Fruit fly (Drosophila melanogaster) whole organism, embryonic: ENCODE measurements around the gene CG34135.

Source experiments
- Aef1 ChIP-seq: fragments of 200-800 bp; sonication (Bioruptor generic); IDR thresholded peaks from 3 replicates; pipeline ENCODE4 v1.3.6; 2022; ENCODE audit warnings: missing biosample characterization, missing genetic modification characterization
- Bgb ChIP-seq: fragments of 200-800 bp; sonication (Bioruptor generic); IDR thresholded peaks from 2 replicates; pipeline ENCODE4 v1.3.6; 2022; ENCODE audit warnings: missing biosample characterization, missing genetic modification characterization; ENCODE audit not compliant: partially characterized antibody
- CG11247 ChIP-seq: fragments of 200-800 bp; sonication (Bioruptor generic); IDR thresholded peaks from 2 replicates; pipeline ENCODE4 v1.3.6; 2022; ENCODE audit warnings: missing biosample characterization, missing genetic modification characterization
- CG15011 ChIP-seq: fragments of 200-800 bp; sonication (Bioruptor generic); optimal IDR thresholded peaks from 3 replicates; lab custom pipeline; 2018; ENCODE audit warnings: missing biosample characterization, mild to moderate bottlenecking, missing genetic modification characterization
- CG16815 ChIP-seq: fragments of 200-800 bp; sonication (Bioruptor generic); optimal IDR thresholded peaks from 3 replicates; lab custom pipeline; 2017; ENCODE audit warnings: missing biosample characterization, mild to moderate bottlenecking, missing genetic modification characterization
- CG17361 ChIP-seq: fragments of 200-800 bp; sonication (Bioruptor generic); IDR thresholded peaks from 3 replicates; pipeline ENCODE4 v1.3.6; 2022; ENCODE audit warnings: missing biosample characterization, missing genetic modification characterization
- CG17568 ChIP-seq: fragments of 200-800 bp; sonication (Bioruptor generic); optimal IDR thresholded peaks from 2 replicates; lab custom pipeline; 2018; ENCODE audit warnings: missing biosample characterization, mild to moderate bottlenecking, missing genetic modification characterization, moderate library complexity
- CG17912 ChIP-seq: fragments of 200-800 bp; sonication (Bioruptor generic); optimal IDR thresholded peaks from 2 replicates; lab custom pipeline; 2018; ENCODE audit warnings: missing biosample characterization, mild to moderate bottlenecking, missing genetic modification characterization
- CG18764 ChIP-seq: fragments of 200-800 bp; sonication (Bioruptor generic); optimal IDR thresholded peaks from 3 replicates; lab custom pipeline; 2016; ENCODE audit warnings: missing biosample characterization, missing genetic modification characterization
- CG2712 ChIP-seq: fragments of 200-800 bp; optimal IDR thresholded peaks from 3 replicates; lab custom pipeline; 2019; ENCODE audit warnings: missing biosample characterization, mild to moderate bottlenecking, missing genetic modification characterization, moderate library complexity
- CG32772 ChIP-seq: fragments of 200-800 bp; sonication (Bioruptor generic); IDR thresholded peaks from 2 replicates; pipeline ENCODE4 v1.3.6; 2022; ENCODE audit warnings: missing biosample characterization, missing genetic modification characterization
- CG3407 ChIP-seq: fragments of 200-800 bp; sonication (Bioruptor generic); optimal IDR thresholded peaks from 2 replicates; lab custom pipeline; 2018; ENCODE audit warnings: missing biosample characterization, mild to moderate bottlenecking, missing genetic modification characterization
- CG3847 ChIP-seq: fragments of 200-800 bp; sonication (Bioruptor generic); IDR thresholded peaks from 2 replicates; pipeline ENCODE4 v1.3.6; 2022; ENCODE audit warnings: missing biosample characterization, missing genetic modification characterization
- CG4424 ChIP-seq: fragments of 200-800 bp; sonication (Bioruptor generic); optimal IDR thresholded peaks from 3 replicates; lab custom pipeline; 2016; ENCODE audit warnings: missing biosample characterization, missing genetic modification characterization
- CG4820 ChIP-seq: fragments of 200-800 bp; sonication (Bioruptor generic); optimal IDR thresholded peaks from 3 replicates; lab custom pipeline; 2016; ENCODE audit warnings: missing biosample characterization, missing genetic modification characterization
- CG5245 ChIP-seq: fragments of 200-800 bp; sonication (Bioruptor generic); optimal IDR thresholded peaks from 3 replicates; lab custom pipeline; 2016; ENCODE audit warnings: missing biosample characterization, missing genetic modification characterization
- CG6683 ChIP-seq: fragments of 200-800 bp; sonication (Bioruptor generic); optimal IDR thresholded peaks from 2 replicates; lab custom pipeline; 2017; ENCODE audit warnings: missing biosample characterization, mild to moderate bottlenecking, missing genetic modification characterization, missing genetic modification reagents
- CG8359 ChIP-seq: fragments of 200-800 bp; sonication (Bioruptor generic); optimal IDR thresholded peaks from 2 replicates; lab custom pipeline; 2017; ENCODE audit warnings: missing biosample characterization, mild to moderate bottlenecking, missing genetic modification characterization, borderline replicate concordance
- CG8765 ChIP-seq: fragments of 200-800 bp; sonication (Bioruptor generic); IDR thresholded peaks from 2 replicates; pipeline ENCODE4 v1.3.6; 2022; ENCODE audit warnings: missing biosample characterization, missing genetic modification characterization
- CG9215 ChIP-seq: fragments of 200-800 bp; sonication (Bioruptor generic); IDR thresholded peaks from 2 replicates; pipeline ENCODE4 v1.3.6; 2022; ENCODE audit warnings: missing biosample characterization, missing genetic modification characterization
- Chrac-16 ChIP-seq: fragments of 200-800 bp; sonication (Bioruptor generic); optimal IDR thresholded peaks from 3 replicates; lab custom pipeline; 2016; ENCODE audit warnings: missing biosample characterization, missing genetic modification characterization
- Dek ChIP-seq: fragments of 200-800 bp; sonication (Bioruptor generic); optimal IDR thresholded peaks from 3 replicates; lab custom pipeline; 2019; ENCODE audit warnings: missing biosample characterization, mild to moderate bottlenecking, missing genetic modification characterization, moderate library complexity
- HmgD ChIP-seq: fragments of 200-800 bp; sonication (Bioruptor generic); optimal IDR thresholded peaks from 3 replicates; lab custom pipeline; 2016; ENCODE audit warnings: missing biosample characterization, missing genetic modification characterization
- Hmr ChIP-seq: fragments of 200-800 bp; sonication (Bioruptor generic); optimal IDR thresholded peaks from 3 replicates; lab custom pipeline; 2017; ENCODE audit warnings: mild to moderate bottlenecking, missing biosample characterization, missing genetic modification reagents, missing genetic modification characterization
- Hr39 ChIP-seq: fragments of >200 bp; optimal IDR thresholded peaks from 2 replicates; lab custom pipeline; 2017
- Med ChIP-seq: fragments of 200-800 bp; sonication (Bioruptor generic); peaks from one replicate; lab custom pipeline; 2016; ENCODE audit warnings: missing biosample characterization, missing genetic modification characterization, mild to moderate bottlenecking, inconsistent platforms, moderate library complexity
- Meics ChIP-seq: fragments of 200-800 bp; sonication (Bioruptor generic); optimal IDR thresholded peaks from 2 replicates; lab custom pipeline; 2017; ENCODE audit warnings: missing biosample characterization, mild to moderate bottlenecking, missing genetic modification characterization
- Rx ChIP-seq: fragments of 200-800 bp; sonication (Bioruptor generic); IDR thresholded peaks from 2 replicates; pipeline ENCODE4 v1.3.6; 2022; ENCODE audit warnings: missing biosample characterization, missing genetic modification characterization
- Sox100B ChIP-seq: fragments of 200-800 bp; sonication (Bioruptor generic); optimal IDR thresholded peaks from 3 replicates; lab custom pipeline; 2018; ENCODE audit warnings: missing biosample characterization, mild to moderate bottlenecking, missing genetic modification characterization
- Ssrp ChIP-seq: fragments of 200-800 bp; sonication (Bioruptor generic); optimal IDR thresholded peaks from 2 replicates; lab custom pipeline; 2018; ENCODE audit warnings: missing biosample characterization, mild to moderate bottlenecking, missing genetic modification characterization, moderate library complexity
- ab ChIP-seq: fragments of 200-800 bp; sonication (Bioruptor generic); optimal IDR thresholded peaks from 2 replicates; lab custom pipeline; 2016; ENCODE audit warnings: missing biosample characterization, missing genetic modification characterization
- caup ChIP-seq: fragments of 200-800 bp; sonication (Bioruptor generic); optimal IDR thresholded peaks from 3 replicates; lab custom pipeline; 2017; ENCODE audit warnings: missing biosample characterization, mild to moderate bottlenecking, missing genetic modification characterization, moderate library complexity; ENCODE audit not compliant: severe bottlenecking
- dimm ChIP-seq: fragments of 200-800 bp; sonication (Bioruptor generic); IDR thresholded peaks from 2 replicates; pipeline ENCODE4 v1.3.6; 2022; ENCODE audit warnings: missing biosample characterization, missing genetic modification characterization
- ewg ChIP-seq: fragments of 200-800 bp; sonication (Bioruptor generic); optimal IDR thresholded peaks from 3 replicates; lab custom pipeline; 2017; ENCODE audit warnings: mild to moderate bottlenecking, missing biosample characterization, missing genetic modification reagents, missing genetic modification characterization
- eyg ChIP-seq: fragments of 200-800 bp; sonication (Bioruptor generic); optimal IDR thresholded peaks from 3 replicates; lab custom pipeline; 2016; ENCODE audit warnings: missing biosample characterization, missing genetic modification characterization
- gem ChIP-seq: fragments of 200-800 bp; sonication (Bioruptor generic); optimal IDR thresholded peaks from 2 replicates; lab custom pipeline; 2019; ENCODE audit warnings: missing biosample characterization, mild to moderate bottlenecking, missing genetic modification characterization, moderate library complexity
- hbn ChIP-seq: fragments of 200-800 bp; sonication (Bioruptor generic); IDR thresholded peaks from 2 replicates; pipeline ENCODE4 v1.3.6; 2022; ENCODE audit warnings: missing biosample characterization, missing genetic modification characterization; ENCODE audit not compliant: partially characterized antibody
- klu ChIP-seq: fragments of 200-800 bp; sonication (Bioruptor generic); IDR thresholded peaks from 2 replicates; pipeline ENCODE4 v1.3.6; 2022; ENCODE audit warnings: missing biosample characterization, missing genetic modification characterization
- kni ChIP-seq: fragments of 200-800 bp; sonication (Bioruptor generic); optimal IDR thresholded peaks from 3 replicates; lab custom pipeline; 2017; ENCODE audit warnings: mild to moderate bottlenecking, missing biosample characterization, missing genetic modification reagents, missing genetic modification characterization
- repo ChIP-seq: fragments of 200-800 bp; sonication (Bioruptor generic); optimal IDR thresholded peaks from 2 replicates; lab custom pipeline; 2016; ENCODE audit warnings: missing biosample characterization, missing genetic modification characterization
- ro ChIP-seq: fragments of 200-800 bp; sonication (Bioruptor generic); IDR thresholded peaks from 2 replicates; pipeline ENCODE4 v1.3.6; 2022; ENCODE audit warnings: missing biosample characterization, missing genetic modification characterization
- salm ChIP-seq: fragments of 200-800 bp; sonication (Bioruptor generic); optimal IDR thresholded peaks from 2 replicates; lab custom pipeline; 2018; ENCODE audit warnings: missing biosample characterization, mild to moderate bottlenecking, missing genetic modification characterization
- sc ChIP-seq, 3 experiments: fragments of >200 bp in 2 of 3; fragments of 200-800 bp in 1 of 3; sonication (Bioruptor generic) in 1 of 3; optimal IDR thresholded peaks; 2 replicates in 2 of 3; 3 replicates in 1 of 3; lab custom pipeline; 2017; ENCODE audit warnings: mild to moderate bottlenecking in 1 of 3, missing biosample characterization in 1 of 3, missing genetic modification characterization in 1 of 3, missing genetic modification reagents in 1 of 3
- seq ChIP-seq: fragments of 200-800 bp; sonication (Bioruptor generic); IDR thresholded peaks from 2 replicates; pipeline ENCODE4 v1.3.6; 2022; ENCODE audit warnings: missing biosample characterization, missing genetic modification characterization
- sob ChIP-seq: fragments of 200-800 bp; sonication (Bioruptor generic); IDR thresholded peaks from 2 replicates; pipeline ENCODE4 v1.3.6; 2022; ENCODE audit warnings: missing biosample characterization, missing genetic modification characterization
- tin ChIP-seq: fragments of 200-800 bp; sonication (Bioruptor generic); optimal IDR thresholded peaks from 3 replicates; lab custom pipeline; 2016; ENCODE audit warnings: missing biosample characterization, missing genetic modification characterization
- usp ChIP-seq: fragments of >200 bp; optimal IDR thresholded peaks from 2 replicates; lab custom pipeline; 2017; ENCODE audit warnings: missing biosample characterization, missing genetic modification characterization
- z ChIP-seq: fragments of 200-800 bp; sonication (Bioruptor generic); IDR thresholded peaks from 3 replicates; pipeline ENCODE4 v1.3.6; 2022; ENCODE audit warnings: missing biosample characterization, missing genetic modification characterization
- zfh1 ChIP-seq: fragments of 200-800 bp; sonication (Bioruptor generic); IDR thresholded peaks from 3 replicates; pipeline ENCODE4 v1.3.6; 2022; ENCODE audit warnings: missing biosample characterization, missing genetic modification characterization

CG34135 gene

dm6 chr3R:8810397-8811184, 42.6 kb upstream of the CG34135 start (continued):
- no peak for TF ChIP-seq CG8765 (GFP tag; lab: Robert Waterston, UW)
- TF ChIP-seq repo (GFP tag; lab: Kevin White, UChicago): peak; percentile 65
- TF ChIP-seq CG17912 (GFP tag; lab: Kevin White, UChicago): peak; percentile 98
- TF ChIP-seq CG2712 (tag; lab: Kevin White, UChicago): peak; percentile 32
- peak; percentile 31; the same call in 1 of the 2 replicates for TF ChIP-seq klu (GFP tag; lab: Robert Waterston, UW)
- no peak for TF ChIP-seq Hr39 (lab: Kevin White, UChicago)
- TF ChIP-seq CG15011 (GFP tag; lab: Kevin White, UChicago): peak; percentile 81
- no peak for TF ChIP-seq Ssrp (tag; lab: Kevin White, UChicago)
- TF ChIP-seq caup: peak; percentile 93
- TF ChIP-seq eyg: peak; percentile 61
- TF ChIP-seq CG11247 (GFP tag; lab: Robert Waterston, UW): peak; percentile 35; the same call in 1 of the 2 replicates
- peak; percentile 60 for TF ChIP-seq CG32772 (GFP tag; lab: Robert Waterston, UW)
- peak; percentile 89 for TF ChIP-seq CG18764 (GFP tag; lab: Kevin White, UChicago)
- no peak for TF ChIP-seq ro (GFP tag; lab: Robert Waterston, UW)
- TF ChIP-seq ewg: peak; percentile 74
- peak; percentile 40 for TF ChIP-seq HmgD
- peak; percentile 99 for TF ChIP-seq kni
- TF ChIP-seq Med: peak; percentile 94
- no peak for TF ChIP-seq dimm (GFP tag; lab: Robert Waterston, UW)
- TF ChIP-seq zfh1 (GFP tag; lab: Robert Waterston, UW): peak; percentile 66
- peak; percentile 94 for TF ChIP-seq Hmr (GFP tag; lab: Kevin White, UChicago)
- TF ChIP-seq sob: peak; percentile 83
- peak; percentile 65 for TF ChIP-seq Dek
- TF ChIP-seq hbn: no peak
- no peak for TF ChIP-seq sc (optimal IDR thresholded peaks at IDR 0.05; lab: Kevin White, UChicago)
- peak; percentile 84 for TF ChIP-seq sc (GFP tag; optimal IDR thresholded peaks at IDR 0.05; lab: Kevin White, UChicago)
- no peak for TF ChIP-seq CG16815 (GFP tag; lab: Kevin White, UChicago)
- peak; percentile 96 for TF ChIP-seq CG17568 (GFP tag; lab: Kevin White, UChicago)
- peak; percentile 72 for TF ChIP-seq Meics
- peak; percentile 75 for TF ChIP-seq Sox100B
- peak; percentile 44 for TF ChIP-seq CG4424
- peak; percentile 62 for TF ChIP-seq CG9215 (GFP tag; lab: Robert Waterston, UW)
- no peak for TF ChIP-seq Chrac-16 (GFP tag; lab: Kevin White, UChicago)
- TF ChIP-seq CG6683 (GFP tag; lab: Kevin White, UChicago): peak; percentile 73
- peak; percentile 69 for TF ChIP-seq gem (tag; lab: Kevin White, UChicago)
- no peak for TF ChIP-seq CG3847
- TF ChIP-seq Aef1: no peak
- peak; percentile 63; the same call in 1 of the 3 replicates for TF ChIP-seq z (GFP tag; lab: Robert Waterston, UW)
- TF ChIP-seq CG5245: peak; percentile 17
- TF ChIP-seq tin (GFP tag; lab: Kevin White, UChicago): no peak
- peak; percentile 50 for TF ChIP-seq CG4820 (GFP tag; lab: Kevin White, UChicago)
- no peak for TF ChIP-seq ab (GFP tag; lab: Kevin White, UChicago)
- no peak; the same call in 2 of the 3 replicates for TF ChIP-seq CG17361
- TF ChIP-seq usp (GFP tag; lab: Kevin White, UChicago): no peak
- TF ChIP-seq CG8359 (GFP tag; lab: Kevin White, UChicago): peak; percentile 92
- TF ChIP-seq seq (GFP tag; lab: Robert Waterston, UW): peak; percentile 90
- peak; percentile 66 for TF ChIP-seq Rx (GFP tag; lab: Robert Waterston, UW)
- peak; percentile 95 for TF ChIP-seq salm (tag; lab: Kevin White, UChicago)
- peak; percentile 93 for TF ChIP-seq CG3407 (GFP tag; lab: Kevin White, UChicago)
- peak; percentile 25; the same call in 1 of the 2 replicates for TF ChIP-seq Bgb
